Worm (Caenorhabditis elegans) whole organism, early embryonic: Measurements from ENCODE around the gene gfi-3.

ENCODE experiments used
- F13C5.2 ChIP-seq: sonication (generic microtip); optimal IDR thresholded peaks from 2 replicates; lab custom pipeline; 2017; ENCODE audit warnings: mild to moderate bottlenecking, missing genetic modification characterization, inconsistent platforms, missing compliant biosample characterization
- aly-1 ChIP-seq: sonication (generic microtip); optimal IDR thresholded peaks from 2 replicates; lab custom pipeline; 2016; ENCODE audit warnings: missing genetic modification characterization, missing compliant biosample characterization
- ama-1 ChIP-seq: fragments of 150-350 bp; optimal IDR thresholded peaks from 2 replicates; lab custom pipeline; 2014
- ceh-36 ChIP-seq: sonication (generic microtip); optimal IDR thresholded peaks from 2 replicates; lab custom pipeline; 2016; ENCODE audit warnings: missing genetic modification characterization, inconsistent platforms, missing compliant biosample characterization
- ets-7 ChIP-seq: sonication (generic microtip); optimal IDR thresholded peaks from 2 replicates; lab custom pipeline; 2016; ENCODE audit warnings: missing genotype, missing genetic modification characterization, missing compliant biosample characterization
- hmg-4 ChIP-seq: fragments of 200-800 bp; sonication (Bioruptor generic); optimal IDR thresholded peaks from 2 replicates; lab custom pipeline; 2018; ENCODE audit warnings: mild to moderate bottlenecking, missing genetic modification characterization, missing compliant biosample characterization
- scrt-1 ChIP-seq: fragments of 200-800 bp; sonication (Bioruptor generic); IDR thresholded peaks from 2 replicates; pipeline ENCODE4 v1.3.6; 2022; ENCODE audit warnings: missing genetic modification characterization, missing compliant biosample characterization
- sea-1 ChIP-seq: fragments of 200-800 bp; sonication (Bioruptor generic); conservative IDR thresholded peaks from 2 replicates; pipeline ENCODE4 v1.3.6; 2022; ENCODE audit warnings: missing genetic modification characterization, missing compliant biosample characterization
- tbx-11 ChIP-seq: fragments of 200-800 bp; sonication (Bioruptor generic); IDR thresholded peaks from 2 replicates; pipeline ENCODE4 v1.3.6; 2022; ENCODE audit warnings: missing genetic modification characterization, missing compliant biosample characterization
- tra-4 ChIP-seq: sonication (generic microtip); optimal IDR thresholded peaks from 2 replicates; lab custom pipeline; 2017; ENCODE audit warnings: missing genetic modification characterization, missing compliant biosample characterization

- TF ChIP-seq ama-1 (no peak), sea-1 (no peak), F13C5.2 (no peak), ceh-36 (tag; lab: Kevin White, UChicago) (no peak), ets-7 (tag; lab: Kevin White, UChicago) (no peak), hmg-4 (GFP tag; lab: Kevin White, UChicago) (no peak), aly-1 (tag; lab: Kevin White, UChicago) (no peak), scrt-1 (GFP tag; lab: Robert Waterston, UW) (no peak), tbx-11 (no peak), tra-4 (tag; lab: Kevin White, UChicago) (no peak)
Measured at ce11 chrX:14507992-14508391, 27.6 kb downstream of the gfi-3 start.
